Fruit fly (Drosophila melanogaster) Kc167 (cell line): ENCODE results near the gene mesh.

Experiments
- h ChIP-seq: fragments of >200 bp; optimal IDR thresholded peaks from 3 replicates; lab custom pipeline; 2018; ENCODE audit warnings: missing external identifiers
- psq ChIP-seq: fragments of >200 bp; optimal IDR thresholded peaks from 2 replicates; lab custom pipeline; 2017; ENCODE audit warnings: missing external identifiers

DNA sequence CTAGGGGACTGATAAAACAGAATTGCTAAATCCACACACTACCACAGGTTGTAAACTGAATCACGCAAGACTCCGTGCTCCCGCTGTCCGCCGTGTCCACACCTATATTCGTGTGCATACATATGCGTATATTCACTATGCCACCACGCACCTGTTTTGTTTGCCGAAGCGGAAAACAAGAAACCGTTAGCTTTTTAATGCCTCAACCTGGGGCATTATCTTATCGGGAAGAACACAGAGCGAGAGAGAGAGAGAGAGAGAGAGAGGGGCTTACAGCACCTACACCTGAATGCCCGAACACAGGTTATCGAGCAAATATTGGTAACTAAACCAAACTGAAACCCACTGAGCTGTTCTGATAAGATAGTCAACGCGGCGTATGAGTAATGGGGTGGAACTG lies 935 bp downstream of the mesh start:
- TF ChIP-seq psq (lab: Kevin White, UChicago) (no peak), h (lab: Kevin White, UChicago) (no peak)
